Fruit fly (Drosophila melanogaster) ovary, adult (tissue): Measurements from ENCODE around the gene CG42465.

Source experiments
- CG17801 ChIP-seq: fragments of 200-800 bp; optimal IDR thresholded peaks from 2 replicates; lab custom pipeline; 2019; ENCODE audit warnings: missing biosample characterization, mild to moderate bottlenecking, missing genetic modification characterization, moderate library complexity; ENCODE audit not compliant: partially characterized antibody

CG42465 gene

dm6 chr2L:3713545-3714156 is 13.7 kb downstream of the CG42465 start:
- TF ChIP-seq CG17801 (GFP tag; lab: Kevin White, UChicago) = no peak

DNA sequence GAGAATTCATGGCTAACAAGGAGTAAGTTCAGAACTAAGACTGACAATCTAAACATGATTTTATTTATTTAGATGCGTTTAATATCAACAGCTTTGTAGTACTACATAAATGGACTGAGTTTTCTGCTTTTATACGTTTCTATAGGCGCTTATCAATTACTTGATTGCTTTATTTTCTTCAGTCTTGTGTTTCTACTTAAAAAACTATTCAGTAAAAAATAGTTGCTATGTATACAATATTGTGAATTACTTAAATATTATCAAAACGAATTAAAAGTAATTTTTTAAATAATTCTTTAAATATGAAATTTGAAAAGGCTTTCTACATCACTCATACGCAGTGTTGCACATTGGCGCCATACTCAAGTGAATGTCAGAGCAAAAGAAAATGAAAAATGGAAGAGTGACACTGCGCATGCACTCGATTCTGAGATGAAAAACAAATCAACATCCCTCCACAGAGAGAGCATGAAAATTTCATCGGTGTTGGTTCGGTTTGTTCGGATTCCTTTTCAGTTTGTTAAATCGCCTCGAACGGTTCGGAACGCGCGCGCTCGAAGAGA is 17.8 kb downstream of the CG42465 start, which contains the start of the genes lectin-24A and Shaw:
Gene lectin-24A (minus strand): TSS at position 101 of the 563 bp plus-strand sequence.
Gene Shaw (plus strand): TSS at position 513 of the 563 bp plus-strand sequence.
- no peak for TF ChIP-seq CG17801 (GFP tag; lab: Kevin White, UChicago)

DNA sequence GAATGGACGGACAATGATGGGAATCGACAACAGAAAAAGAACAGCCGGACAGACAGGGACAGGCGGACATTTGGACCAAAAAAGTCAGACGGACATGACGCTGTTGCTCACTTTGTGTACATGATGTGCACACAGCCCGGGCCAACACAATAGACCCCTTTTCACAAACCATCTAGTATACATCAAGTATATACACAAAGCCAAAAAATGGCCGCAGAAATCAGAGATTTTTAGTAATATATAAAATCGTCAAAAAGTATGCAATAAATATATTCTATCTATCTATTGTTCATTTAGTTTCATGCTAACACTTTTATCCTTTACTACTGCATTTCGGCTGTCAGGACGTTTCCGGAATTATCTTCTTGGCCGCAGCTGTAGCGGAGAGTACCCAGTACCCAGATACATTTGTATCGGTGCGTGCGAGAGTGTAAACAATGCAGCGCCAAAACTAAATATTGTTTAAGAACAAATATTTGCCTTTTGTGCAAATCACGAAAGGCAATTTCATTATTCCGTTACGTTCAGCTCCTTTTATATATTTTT is 19.5 kb downstream of the CG42465 start:
- no peak for TF ChIP-seq CG17801 (GFP tag; lab: Kevin White, UChicago)

- no peak for TF ChIP-seq CG17801 (GFP tag; lab: Kevin White, UChicago)
Measured at dm6 chr2L:3729635-3730034, 29.6 kb downstream of the CG42465 start.

dm6 chr2L:3730182-3730975 is 30.4 kb downstream of the CG42465 start, which contains the start of gene CG10019:
Gene CG10019, plus strand, starts transcription at chr2L:3730466.
- TF ChIP-seq CG17801 (GFP tag; lab: Kevin White, UChicago) = no peak

dm6 chr2L:3731055-3731454 is 31.1 kb downstream of the CG42465 start:
- TF ChIP-seq CG17801 (GFP tag; lab: Kevin White, UChicago) = no peak

dm6 chr2L:3737003-3737662 is 37.1 kb downstream of the CG42465 start:
- no peak for TF ChIP-seq CG17801 (GFP tag; lab: Kevin White, UChicago)

dm6 chr2L:3737682-3738081 is 37.7 kb downstream of the CG42465 start:
- TF ChIP-seq CG17801 (GFP tag; lab: Kevin White, UChicago) = no peak

- no peak for TF ChIP-seq CG17801 (GFP tag; lab: Kevin White, UChicago)
Measured at dm6 chr2L:3740443-3740842, 40.4 kb downstream of the CG42465 start.

DNA sequence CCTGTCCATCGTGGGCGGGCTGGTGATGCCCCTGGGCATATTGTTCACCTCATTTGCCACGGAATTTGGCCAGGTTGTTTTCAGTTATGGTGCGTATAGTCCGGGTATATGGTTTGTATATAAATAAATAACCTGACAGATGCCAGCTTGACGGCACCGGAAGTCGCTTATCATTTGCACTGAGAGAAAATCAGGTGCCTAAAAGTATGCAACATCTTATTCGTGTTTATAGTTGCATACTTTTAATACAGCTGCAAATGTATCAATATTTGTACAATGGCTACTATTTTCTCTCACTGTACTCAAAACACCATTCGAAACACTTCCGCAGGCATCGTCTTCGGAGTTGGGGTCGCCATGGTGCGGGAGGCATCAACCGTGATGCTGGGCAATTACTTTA is 48.7 kb downstream of the CG42465 start:
- no peak for TF ChIP-seq CG17801 (GFP tag; lab: Kevin White, UChicago)
